Worm (Caenorhabditis elegans): ENCODE results near the gene F14H12.6.

The F14H12.6 gene

ce11 chrX:4320563-4320962, 36.8 kb downstream of the F14H12.6 start, which contains the start of gene dop-6:
dop-6 (plus strand) TSS chrX:4320863.
- no peak for TF ChIP-seq nfyb-1 (GFP tag; IDR thresholded peaks at IDR 0.05)
- TF ChIP-seq nhr-27 (tag; optimal IDR thresholded peaks at IDR 0.05): no peak
- TF ChIP-seq rcor-1 (GFP tag; IDR thresholded peaks at IDR 0.05): no peak
- no peak for TF ChIP-seq mes-4 (tag; optimal IDR thresholded peaks at IDR 0.05)
- no peak for TF ChIP-seq Y56A3A.18 (GFP tag; IDR thresholded peaks at IDR 0.05)
- TF ChIP-seq unc-130 (GFP tag; optimal IDR thresholded peaks at IDR 0.05): no peak
- TF ChIP-seq madf-6 (GFP tag; IDR thresholded peaks at IDR 0.05): no peak
- no peak for TF ChIP-seq mcd-1 (GFP tag; IDR thresholded peaks at IDR 0.05)
- TF ChIP-seq chd-7 (tag; optimal IDR thresholded peaks at IDR 0.05): no peak
- no peak for TF ChIP-seq mxl-1 (tag; optimal IDR thresholded peaks at IDR 0.05)
- TF ChIP-seq snpc-1.1 (tag; optimal IDR thresholded peaks at IDR 0.05; ENCODE audit: insufficient read depth): no peak

- TF ChIP-seq ztf-28 (GFP tag; IDR thresholded peaks at IDR 0.05) (no peak), T26A5.8 (tag; optimal IDR thresholded peaks at IDR 0.05) (no peak), atf-7 (tag; optimal IDR thresholded peaks at IDR 0.05) (no peak), K11D2.4 (GFP tag; IDR thresholded peaks at IDR 0.05) (no peak), lag-1 (GFP tag; IDR thresholded peaks at IDR 0.05) (no peak), unc-130 (GFP tag; optimal IDR thresholded peaks at IDR 0.05) (no peak), F37B4.10 (GFP tag; IDR thresholded peaks at IDR 0.05) (no peak), zim-3 (tag; optimal IDR thresholded peaks at IDR 0.05) (no peak), bed-1 (GFP tag; IDR thresholded peaks at IDR 0.05) (no peak), attf-6 (GFP tag; IDR thresholded peaks at IDR 0.05) (no peak), hlh-26 (GFP tag; conservative IDR thresholded peaks at IDR 0.05) (no peak), ceh-100 (GFP tag; IDR thresholded peaks at IDR 0.05) (no peak), let-526 (GFP tag; IDR thresholded peaks at IDR 0.05) (no peak), bed-2 (GFP tag; IDR thresholded peaks at IDR 0.05) (no peak), snpc-1.1 (tag; optimal IDR thresholded peaks at IDR 0.05; ENCODE audit: insufficient read depth) (no peak), Y53F4B.3 (GFP tag; IDR thresholded peaks at IDR 0.05) (no peak), ama-1 (optimal IDR thresholded peaks at IDR 0.05) (no peak), ama-1 (GFP tag; optimal IDR thresholded peaks at IDR 0.05) (no peak), snpc-3.4 (tag; optimal IDR thresholded peaks at IDR 0.05) (no peak), tbp1 (GFP tag; optimal IDR thresholded peaks at IDR 0.05) (no peak), repo-1 (tag; optimal IDR thresholded peaks at IDR 0.05) (no peak)
Observed at ce11 chrX:4317095-4317494, 40.3 kb downstream of the F14H12.6 start.

DNA sequence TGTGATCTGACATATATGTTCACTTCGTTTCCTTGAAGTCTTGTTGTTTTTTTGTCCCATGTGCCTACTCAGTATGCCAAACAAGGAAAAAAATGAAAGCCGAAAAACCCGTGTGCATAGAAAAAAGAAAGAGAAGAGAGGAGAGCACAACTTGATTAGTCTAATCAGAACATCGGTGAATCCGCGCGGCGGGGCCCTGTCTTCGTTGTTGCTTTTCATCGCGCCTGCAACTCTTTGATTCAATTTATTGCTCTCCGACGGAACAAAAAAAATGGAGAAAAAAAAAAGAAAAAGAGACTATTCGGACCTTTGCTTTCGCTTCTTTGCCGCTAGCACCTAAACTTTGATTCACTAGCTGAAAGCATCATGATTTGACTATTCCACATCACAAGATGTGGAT, 42.4 kb downstream of the F14H12.6 start:
- TF ChIP-seq ceh-100 (GFP tag; IDR thresholded peaks at IDR 0.05) (no peak), nhr-179 (tag; optimal IDR thresholded peaks at IDR 0.05) (no peak), lin-26 (GFP tag; IDR thresholded peaks at IDR 0.05) (no peak), him-1 (tag; optimal IDR thresholded peaks at IDR 0.05) (no peak), egl-44 (GFP tag; IDR thresholded peaks at IDR 0.05) (no peak), D2030.7 (GFP tag; IDR thresholded peaks at IDR 0.05) (no peak), lsl-1 (GFP tag; optimal IDR thresholded peaks at IDR 0.05) (no peak), nfya-1 (tag; optimal IDR thresholded peaks at IDR 0.05; ENCODE audit: borderline replicate concordance, insufficient read depth) (no peak), attf-5 (GFP tag; optimal IDR thresholded peaks at IDR 0.05) (no peak), ztf-22 (GFP tag; optimal IDR thresholded peaks at IDR 0.05) (no peak), T07F8.4 (tag; optimal IDR thresholded peaks at IDR 0.05) (no peak), snpc-3.4 (tag; optimal IDR thresholded peaks at IDR 0.05) (no peak), nhr-120 (GFP tag; IDR thresholded peaks at IDR 0.05) (no peak), K11D2.4 (GFP tag; IDR thresholded peaks at IDR 0.05) (no peak), ztf-25 (GFP tag; IDR thresholded peaks at IDR 0.05) (no peak), ztf-3 (GFP tag; optimal IDR thresholded peaks at IDR 0.05) (no peak), sea-2 (GFP tag; IDR thresholded peaks at IDR 0.05) (no peak), chd-7 (tag; optimal IDR thresholded peaks at IDR 0.05) (no peak)
